Fruit fly (Drosophila melanogaster) whole organism, embryonic: ENCODE data around the gene Bug22.
A peak's percentile ranks its signal among the peaks of the same experiment; 100 is the strongest.

ENCODE experiments used
- Abd-B ChIP-seq: fragments of 200-800 bp; sonication (Bioruptor generic); optimal IDR thresholded peaks from 2 replicates; lab custom pipeline; 2018; ENCODE audit warnings: missing biosample characterization, mild to moderate bottlenecking, missing genetic modification characterization, moderate library complexity
- CG10267 ChIP-seq: fragments of 200-800 bp; sonication (Bioruptor generic); optimal IDR thresholded peaks from 2 replicates; lab custom pipeline; 2018; ENCODE audit warnings: missing biosample characterization, mild to moderate bottlenecking, missing genetic modification characterization, moderate library complexity
- CG10565 ChIP-seq: fragments of 200-800 bp; sonication (Bioruptor generic); optimal IDR thresholded peaks from 3 replicates; lab custom pipeline; 2016; ENCODE audit warnings: missing biosample characterization, mild to moderate bottlenecking, missing genetic modification characterization
- CG11696 ChIP-seq: fragments of 200-800 bp; sonication (Bioruptor generic); IDR thresholded peaks from 2 replicates; pipeline ENCODE4 v1.3.6; 2022; ENCODE audit warnings: missing biosample characterization, missing genetic modification characterization
- CG15514 ChIP-seq: fragments of 200-800 bp; sonication (Bioruptor generic); optimal IDR thresholded peaks from 3 replicates; lab custom pipeline; 2017; ENCODE audit warnings: missing biosample characterization, missing genetic modification characterization, mild to moderate bottlenecking, moderate library complexity, missing genetic modification reagents
- CG1603 ChIP-seq: fragments of 200-800 bp; sonication (Bioruptor generic); optimal IDR thresholded peaks from 2 replicates; lab custom pipeline; 2019; ENCODE audit warnings: missing biosample characterization, mild to moderate bottlenecking, missing genetic modification characterization, moderate library complexity
- CG1647 ChIP-seq: fragments of 200-800 bp; sonication (Bioruptor generic); optimal IDR thresholded peaks from 3 replicates; lab custom pipeline; 2016; ENCODE audit warnings: missing biosample characterization, missing genetic modification characterization
- CG17829 ChIP-seq: fragments of 200-800 bp; optimal IDR thresholded peaks from 2 replicates; lab custom pipeline; 2019; ENCODE audit warnings: missing biosample characterization, mild to moderate bottlenecking, missing genetic modification characterization, moderate library complexity
- CG1792 ChIP-seq: fragments of 200-800 bp; sonication (Bioruptor generic); optimal IDR thresholded peaks from 2 replicates; lab custom pipeline; 2016; ENCODE audit warnings: missing biosample characterization, missing genetic modification characterization
- CG18764 ChIP-seq: fragments of 200-800 bp; sonication (Bioruptor generic); optimal IDR thresholded peaks from 3 replicates; lab custom pipeline; 2016; ENCODE audit warnings: missing biosample characterization, missing genetic modification characterization
- CG2875 ChIP-seq: fragments of 200-800 bp; sonication (Bioruptor generic); optimal IDR thresholded peaks from 2 replicates; lab custom pipeline; 2017; ENCODE audit warnings: missing biosample characterization, mild to moderate bottlenecking, missing genetic modification characterization, missing genetic modification reagents
- CG33557 ChIP-seq: fragments of 200-800 bp; sonication (Bioruptor generic); optimal IDR thresholded peaks from 2 replicates; lab custom pipeline; 2019; ENCODE audit warnings: missing biosample characterization, mild to moderate bottlenecking, missing genetic modification characterization, moderate library complexity
- CG42726 ChIP-seq: fragments of 200-800 bp; sonication (Bioruptor generic); IDR thresholded peaks from 2 replicates; pipeline ENCODE4 v1.3.6; 2022; ENCODE audit warnings: missing biosample characterization, missing genetic modification characterization; ENCODE audit not compliant: partially characterized antibody
- CG5245 ChIP-seq: fragments of 200-800 bp; sonication (Bioruptor generic); optimal IDR thresholded peaks from 3 replicates; lab custom pipeline; 2016; ENCODE audit warnings: missing biosample characterization, missing genetic modification characterization
- CG6254 ChIP-seq: fragments of 200-800 bp; sonication (Bioruptor generic); optimal IDR thresholded peaks from 3 replicates; lab custom pipeline; 2017; ENCODE audit warnings: mild to moderate bottlenecking, missing biosample characterization, missing genetic modification reagents, missing genetic modification characterization
- CG6813 ChIP-seq: fragments of 200-800 bp; sonication (Bioruptor generic); optimal IDR thresholded peaks from 2 replicates; lab custom pipeline; 2017; ENCODE audit warnings: missing biosample characterization, missing genetic modification characterization, mild to moderate bottlenecking, moderate library complexity, missing genetic modification reagents
- CG7357 ChIP-seq: fragments of 200-800 bp; sonication (Bioruptor generic); IDR thresholded peaks from 3 replicates; pipeline ENCODE4 v1.3.6; 2022; ENCODE audit warnings: missing biosample characterization, missing genetic modification characterization
- CG8290 ChIP-seq, 3 experiments: fragments of 200-800 bp; sonication (Bioruptor generic); optimal IDR thresholded peaks; 2 replicates each; lab custom pipeline; 2016 to 2019; ENCODE audit warnings: missing biosample characterization in 3 of 3, missing genetic modification characterization in 3 of 3, mild to moderate bottlenecking in 2 of 3, moderate library complexity in 1 of 3
- CG8388 ChIP-seq: fragments of 200-800 bp; sonication (Bioruptor generic); optimal IDR thresholded peaks from 2 replicates; lab custom pipeline; 2019; ENCODE audit warnings: missing biosample characterization, mild to moderate bottlenecking, missing genetic modification characterization, moderate library complexity
- CG8944 ChIP-seq: fragments of 200-800 bp; sonication (Bioruptor generic); optimal IDR thresholded peaks from 3 replicates; lab custom pipeline; 2016; ENCODE audit warnings: missing biosample characterization, missing genetic modification characterization
- CG9727 ChIP-seq: fragments of 200-800 bp; sonication (Bioruptor generic); optimal IDR thresholded peaks from 3 replicates; lab custom pipeline; 2017; ENCODE audit warnings: missing biosample characterization, mild to moderate bottlenecking, missing genetic modification characterization
- CHES-1-like ChIP-seq: fragments of 200-800 bp; sonication (Bioruptor generic); optimal IDR thresholded peaks from 2 replicates; lab custom pipeline; 2016; ENCODE audit warnings: missing biosample characterization, missing genetic modification characterization
- Dek ChIP-seq: fragments of 200-800 bp; sonication (Bioruptor generic); optimal IDR thresholded peaks from 3 replicates; lab custom pipeline; 2019; ENCODE audit warnings: missing biosample characterization, mild to moderate bottlenecking, missing genetic modification characterization, moderate library complexity
- Dfd ChIP-seq, 2 experiments: fragments of >200 bp; optimal IDR thresholded peaks; 2 replicates each; lab custom pipeline; 2017; ENCODE audit warnings: missing biosample characterization in 2 of 2, missing genetic modification characterization in 2 of 2
- Dref ChIP-seq: fragments of 200-800 bp; sonication (Bioruptor generic); IDR thresholded peaks from 2 replicates; pipeline ENCODE4 v1.3.6; 2022; ENCODE audit warnings: missing biosample characterization, missing genetic modification characterization
- Drgx ChIP-seq: fragments of 200-800 bp; sonication (Bioruptor generic); IDR thresholded peaks from 2 replicates; pipeline ENCODE4 v1.3.6; 2022; ENCODE audit warnings: missing biosample characterization, missing genetic modification characterization
- H15 ChIP-seq: fragments of 200-800 bp; sonication (Bioruptor generic); IDR thresholded peaks from 3 replicates; pipeline ENCODE4 v1.3.6; 2022; ENCODE audit warnings: missing biosample characterization, missing genetic modification characterization
- MESR4 ChIP-seq: fragments of 200-800 bp; sonication (Bioruptor generic); optimal IDR thresholded peaks from 2 replicates; lab custom pipeline; 2018; ENCODE audit warnings: missing biosample characterization, mild to moderate bottlenecking, missing genetic modification characterization, moderate library complexity
- Neu2 ChIP-seq: fragments of 200-800 bp; sonication (Bioruptor generic); optimal IDR thresholded peaks from 3 replicates; lab custom pipeline; 2016; ENCODE audit warnings: missing biosample characterization, missing genetic modification characterization, borderline replicate concordance
- Pdp1 ChIP-seq, 2 experiments: fragments of 200-800 bp; sonication (Bioruptor generic); optimal IDR thresholded peaks; 3 replicates each; lab custom pipeline; 2016; ENCODE audit warnings: missing biosample characterization in 2 of 2, missing genetic modification characterization in 2 of 2, mild to moderate bottlenecking in 1 of 2, moderate library complexity in 1 of 2
- Ravus ChIP-seq: fragments of 200-800 bp; sonication (Bioruptor generic); IDR thresholded peaks from 2 replicates; pipeline ENCODE4 v1.3.6; 2022; ENCODE audit warnings: missing biosample characterization, missing genetic modification characterization
- Stat92E ChIP-seq, 3 experiments: fragments of >200 bp in 2 of 3; fragments of 200-800 bp in 1 of 3; sonication (Bioruptor generic) in 1 of 3; optimal IDR thresholded peaks; 2 replicates each; lab custom pipeline; 2017 to 2019; ENCODE audit warnings: missing biosample characterization in 3 of 3, missing genetic modification characterization in 3 of 3, mild to moderate bottlenecking in 1 of 3, moderate library complexity in 1 of 3
- Taf1 ChIP-seq: fragments of 200-800 bp; sonication (Bioruptor generic); IDR thresholded peaks from 2 replicates; pipeline ENCODE4 v1.3.6; 2022; ENCODE audit warnings: missing biosample characterization, missing genetic modification characterization
- ab ChIP-seq: fragments of 200-800 bp; sonication (Bioruptor generic); optimal IDR thresholded peaks from 2 replicates; lab custom pipeline; 2016; ENCODE audit warnings: missing biosample characterization, missing genetic modification characterization
- ap ChIP-seq: fragments of 200-800 bp; sonication (Bioruptor generic); IDR thresholded peaks from 2 replicates; pipeline ENCODE4 v1.3.6; 2022; ENCODE audit warnings: missing biosample characterization, missing genetic modification characterization
- bbx ChIP-seq: fragments of 200-800 bp; sonication (Bioruptor generic); IDR thresholded peaks from 2 replicates; pipeline ENCODE4 v1.3.6; 2022; ENCODE audit warnings: missing biosample characterization, missing genetic modification characterization; ENCODE audit not compliant: partially characterized antibody
- cwo ChIP-seq: fragments of 200-800 bp; sonication (Bioruptor generic); optimal IDR thresholded peaks from 3 replicates; lab custom pipeline; 2017; ENCODE audit warnings: missing biosample characterization, missing genetic modification characterization, mild to moderate bottlenecking, moderate library complexity, missing genetic modification reagents
- danr ChIP-seq: fragments of 200-800 bp; sonication (Bioruptor generic); IDR thresholded peaks from 2 replicates; pipeline ENCODE4 v1.3.6; 2022; ENCODE audit warnings: missing biosample characterization, missing genetic modification characterization
- gfzf ChIP-seq: fragments of 200-800 bp; sonication (Bioruptor generic); optimal IDR thresholded peaks from 2 replicates; lab custom pipeline; 2016; ENCODE audit warnings: missing biosample characterization, mild to moderate bottlenecking, missing genetic modification characterization, moderate library complexity
- gsb ChIP-seq: fragments of 200-800 bp; sonication (Bioruptor generic); IDR thresholded peaks from 2 replicates; pipeline ENCODE4 v1.3.6; 2022; ENCODE audit warnings: missing biosample characterization, missing genetic modification characterization
- lilli ChIP-seq: fragments of 200-800 bp; sonication (Bioruptor generic); optimal IDR thresholded peaks from 3 replicates; lab custom pipeline; 2016; ENCODE audit warnings: missing biosample characterization, missing genetic modification characterization
- sens ChIP-seq: fragments of 200-800 bp; sonication (Bioruptor generic); peaks from one replicate; lab custom pipeline; 2016; ENCODE audit warnings: missing biosample characterization, missing genetic modification characterization
- seq ChIP-seq: fragments of 200-800 bp; sonication (Bioruptor generic); IDR thresholded peaks from 2 replicates; pipeline ENCODE4 v1.3.6; 2022; ENCODE audit warnings: missing biosample characterization, missing genetic modification characterization
- tna ChIP-seq: fragments of 200-800 bp; sonication (Bioruptor generic); IDR thresholded peaks from 2 replicates; pipeline ENCODE4 v1.3.6; 2022; ENCODE audit warnings: missing biosample characterization, missing genetic modification characterization; ENCODE audit not compliant: partially characterized antibody
- tup ChIP-seq: fragments of 200-800 bp; sonication (Bioruptor generic); optimal IDR thresholded peaks from 2 replicates; lab custom pipeline; 2016; ENCODE audit warnings: missing biosample characterization, mild to moderate bottlenecking, missing genetic modification characterization, moderate library complexity
- twi ChIP-seq: fragments of 200-800 bp; optimal IDR thresholded peaks from 2 replicates; lab custom pipeline; 2019; ENCODE audit warnings: missing biosample characterization, mild to moderate bottlenecking, missing genetic modification characterization, moderate library complexity
- zf30C ChIP-seq: fragments of 200-800 bp; sonication (Bioruptor generic); optimal IDR thresholded peaks from 3 replicates; lab custom pipeline; 2018; ENCODE audit warnings: missing biosample characterization, mild to moderate bottlenecking, missing genetic modification characterization

Bug22 gene

dm6 chr2L:10387869-10388726, 42.6 kb downstream of the Bug22 start, which contains the start of gene da (continued):
- no peak for TF ChIP-seq CG6254 (GFP tag; lab: Kevin White, UChicago)
- peak; percentile 60 for TF ChIP-seq CHES-1-like
- TF ChIP-seq CG2875 (GFP tag; lab: Kevin White, UChicago), result peak; percentile 25
- peak; percentile 97 for TF ChIP-seq CG7357 (GFP tag; lab: Robert Waterston, UW)
- peak; percentile 21 for TF ChIP-seq CG8388 (GFP tag; lab: Kevin White, UChicago)
- TF ChIP-seq Drgx (GFP tag; lab: Robert Waterston, UW), result peak; percentile 37; the same call in 1 of the 2 replicates
- TF ChIP-seq CG9727, result peak; percentile 40
- no peak for TF ChIP-seq zf30C (GFP tag; lab: Kevin White, UChicago)
- peak; percentile 94 for TF ChIP-seq sens
- TF ChIP-seq CG1603, result peak; percentile 97
- peak; percentile 81 for TF ChIP-seq CG15514 (GFP tag; lab: Kevin White, UChicago)
- peak; percentile 60 for TF ChIP-seq bbx (GFP tag; lab: Robert Waterston, UW)
- no peak for TF ChIP-seq ap (GFP tag; lab: Robert Waterston, UW)
- no peak for TF ChIP-seq Taf1 (GFP tag; lab: Robert Waterston, UW)
- TF ChIP-seq CG1792 (GFP tag; lab: Kevin White, UChicago), result peak; percentile 34
- no peak for TF ChIP-seq CG42726
- TF ChIP-seq CG33557 (GFP tag; lab: Kevin White, UChicago), result peak; percentile 18
- peak; percentile 92 for TF ChIP-seq Dref (GFP tag; lab: Robert Waterston, UW)
- TF ChIP-seq gfzf (GFP tag; lab: Kevin White, UChicago), result peak; percentile 21
- TF ChIP-seq CG11696 (GFP tag; lab: Robert Waterston, UW), result no peak
- peak in 1 of 2 experiments; percentile 43 for TF ChIP-seq Dfd (GFP tag; optimal IDR thresholded peaks at IDR 0.05; lab: Kevin White, UChicago)
- TF ChIP-seq twi (tag; lab: Kevin White, UChicago), result peak; percentile 43
- 0 out of 3 replicates have a peak, but pooled peaks have one; percentile 13 for TF ChIP-seq H15
- TF ChIP-seq seq (GFP tag; lab: Robert Waterston, UW), result no peak; the same call in 1 of the 2 replicates
- TF ChIP-seq Stat92E (GFP tag; optimal IDR thresholded peaks at IDR 0.05; lab: Kevin White, UChicago), result no peak
- peak; percentile 23 for TF ChIP-seq CG8944 (GFP tag; lab: Kevin White, UChicago)
- no peak for TF ChIP-seq Ravus (GFP tag; lab: Robert Waterston, UW)
- peak; percentile 13; the same call in 1 of the 2 replicates for TF ChIP-seq tna
- TF ChIP-seq MESR4, result peak; percentile 91
- peak; percentile 24 for TF ChIP-seq CG1647 (GFP tag; lab: Kevin White, UChicago)
- TF ChIP-seq cwo (GFP tag; lab: Kevin White, UChicago), result no peak
- peak; percentile 65 for TF ChIP-seq Dek (tag; lab: Kevin White, UChicago)
- no peak for TF ChIP-seq Neu2 (GFP tag; lab: Kevin White, UChicago)
- no peak for TF ChIP-seq tup (GFP tag; lab: Kevin White, UChicago)
- no peak for TF ChIP-seq CG10565
- no peak for TF ChIP-seq gsb
- TF ChIP-seq CG10267 (tag; lab: Kevin White, UChicago), result peak; percentile 64
- peak; percentile 76 for TF ChIP-seq CG17829 (tag; lab: Kevin White, UChicago)
- peak; percentile 9 for TF ChIP-seq CG5245 (GFP tag; lab: Kevin White, UChicago)
- no peak for TF ChIP-seq Abd-B (GFP tag; lab: Kevin White, UChicago)
- TF ChIP-seq lilli, result peak; percentile 70
- peak; percentile 80 for TF ChIP-seq CG8290 (GFP tag; optimal IDR thresholded peaks at IDR 0.05; lab: Kevin White, UChicago)
- TF ChIP-seq CG8290 (tag; optimal IDR thresholded peaks at IDR 0.05; lab: Kevin White, UChicago), result peak in 1 of 2 experiments; percentile 89
- no peak for TF ChIP-seq danr (GFP tag; lab: Robert Waterston, UW)
- TF ChIP-seq CG18764, result peak; percentile 33
- TF ChIP-seq ab (GFP tag; lab: Kevin White, UChicago), result no peak
- TF ChIP-seq Pdp1 (GFP tag; optimal IDR thresholded peaks at IDR 0.05; lab: Kevin White, UChicago), result peak; percentile 33 to 69
- peak; percentile 52 for TF ChIP-seq CG6813 (GFP tag; lab: Kevin White, UChicago)
